Worm (Caenorhabditis elegans) whole organism, L2 larva: ENCODE measurements around the gene glod-4.

Source experiments
- ama-1 ChIP-seq: fragments of 150-350 bp; optimal IDR thresholded peaks from 2 replicates; lab custom pipeline; 2018; ENCODE audit warnings: inconsistent platforms
- fos-1 ChIP-seq: fragments of 150-350 bp; optimal IDR thresholded peaks from 2 replicates; lab custom pipeline; 2014; ENCODE audit warnings: missing biosample characterization, missing genetic modification characterization
- nhr-237 ChIP-seq: fragments of 150-350 bp; optimal IDR thresholded peaks from 2 replicates; lab custom pipeline; 2014; ENCODE audit warnings: missing biosample characterization, missing genetic modification characterization
- skn-1 ChIP-seq: sonication (generic microtip); optimal IDR thresholded peaks from 2 replicates; lab custom pipeline; 2017; ENCODE audit warnings: missing biosample characterization, missing genetic modification characterization
- snpc-4 ChIP-seq: fragments of 150-350 bp; optimal IDR thresholded peaks from 2 replicates; lab custom pipeline; 2014; ENCODE audit warnings: missing biosample characterization, missing genetic modification characterization

- no peak for TF ChIP-seq fos-1 (tag; lab: Kevin White, UChicago)
- no peak for TF ChIP-seq skn-1 (tag; lab: Kevin White, UChicago)
- TF ChIP-seq snpc-4 (tag; lab: Kevin White, UChicago), result no peak
- TF ChIP-seq ama-1 (lab: Kevin White, UChicago), result no peak
- TF ChIP-seq nhr-237 (tag; lab: Kevin White, UChicago), result no peak
Measured at ce11 chrIII:4153299-4153698, at the start of gene glod-4.
